Fruit fly (Drosophila melanogaster) whole organism, embryonic: ENCODE measurements around the gene TTLL5.
"Not testable (repeated sequence)": the region's sequence is repeated elsewhere in the genome, so short reads cannot be mapped to it uniquely, and the experiment has no call there.

Source experiments
- CG10321 ChIP-seq: fragments of 200-800 bp; sonication (Bioruptor generic); IDR thresholded peaks from 2 replicates; pipeline ENCODE4 v1.3.6; 2022; ENCODE audit warnings: missing biosample characterization, missing genetic modification characterization
- CG10431 ChIP-seq: fragments of 200-800 bp; sonication (Bioruptor generic); optimal IDR thresholded peaks from 3 replicates; lab custom pipeline; 2018; ENCODE audit warnings: missing biosample characterization, mild to moderate bottlenecking, missing genetic modification characterization
- CG11085 ChIP-seq: fragments of 200-800 bp; sonication (Bioruptor generic); IDR thresholded peaks from 2 replicates; pipeline ENCODE4 v1.3.6; 2022; ENCODE audit warnings: missing biosample characterization, missing genetic modification characterization
- CG11560 ChIP-seq: fragments of 200-800 bp; sonication (Bioruptor generic); IDR thresholded peaks from 3 replicates; pipeline ENCODE4 v1.3.6; 2022; ENCODE audit warnings: missing biosample characterization, missing genetic modification characterization
- CG11696 ChIP-seq: fragments of 200-800 bp; sonication (Bioruptor generic); IDR thresholded peaks from 2 replicates; pipeline ENCODE4 v1.3.6; 2022; ENCODE audit warnings: missing biosample characterization, missing genetic modification characterization
- CG13775 ChIP-seq: fragments of 200-800 bp; sonication (Bioruptor generic); optimal IDR thresholded peaks from 3 replicates; lab custom pipeline; 2017; ENCODE audit warnings: missing biosample characterization, mild to moderate bottlenecking, missing genetic modification characterization
- CG14014 ChIP-seq: fragments of 200-800 bp; sonication (Bioruptor generic); IDR thresholded peaks from 2 replicates; pipeline ENCODE4 v1.3.6; 2022; ENCODE audit warnings: missing biosample characterization, missing genetic modification characterization
- CG14860 ChIP-seq: fragments of 200-800 bp; sonication (Bioruptor generic); IDR thresholded peaks from 3 replicates; pipeline ENCODE4 v1.3.6; 2022; ENCODE audit warnings: missing biosample characterization, missing genetic modification characterization; ENCODE audit not compliant: partially characterized antibody
- CG15011 ChIP-seq: fragments of 200-800 bp; sonication (Bioruptor generic); optimal IDR thresholded peaks from 3 replicates; lab custom pipeline; 2018; ENCODE audit warnings: missing biosample characterization, mild to moderate bottlenecking, missing genetic modification characterization
- CG15514 ChIP-seq: fragments of 200-800 bp; sonication (Bioruptor generic); optimal IDR thresholded peaks from 3 replicates; lab custom pipeline; 2017; ENCODE audit warnings: missing biosample characterization, missing genetic modification characterization, mild to moderate bottlenecking, moderate library complexity, missing genetic modification reagents
- CG16815 ChIP-seq: fragments of 200-800 bp; sonication (Bioruptor generic); optimal IDR thresholded peaks from 3 replicates; lab custom pipeline; 2017; ENCODE audit warnings: missing biosample characterization, mild to moderate bottlenecking, missing genetic modification characterization
- CG17829 ChIP-seq: fragments of 200-800 bp; optimal IDR thresholded peaks from 2 replicates; lab custom pipeline; 2019; ENCODE audit warnings: missing biosample characterization, mild to moderate bottlenecking, missing genetic modification characterization, moderate library complexity
- CG18262 ChIP-seq: fragments of 200-800 bp; optimal IDR thresholded peaks from 3 replicates; lab custom pipeline; 2019; ENCODE audit warnings: missing biosample characterization, mild to moderate bottlenecking, missing genetic modification characterization, moderate library complexity
- CG31441 ChIP-seq: fragments of 200-800 bp; sonication (Bioruptor generic); IDR thresholded peaks from 2 replicates; pipeline ENCODE4 v1.3.6; 2022; ENCODE audit warnings: missing biosample characterization, missing genetic modification characterization
- CG33557 ChIP-seq: fragments of 200-800 bp; sonication (Bioruptor generic); optimal IDR thresholded peaks from 2 replicates; lab custom pipeline; 2019; ENCODE audit warnings: missing biosample characterization, mild to moderate bottlenecking, missing genetic modification characterization, moderate library complexity
- CG3726 ChIP-seq: fragments of 200-800 bp; sonication (Bioruptor generic); IDR thresholded peaks from 3 replicates; pipeline ENCODE4, ENCODE4 v1.3.6; 2022; ENCODE audit warnings: missing biosample characterization, missing genetic modification characterization
- CG6654 ChIP-seq: fragments of 200-800 bp; sonication (Bioruptor generic); optimal IDR thresholded peaks from 2 replicates; lab custom pipeline; 2017; ENCODE audit warnings: missing biosample characterization, mild to moderate bottlenecking, missing genetic modification characterization
- CG7963 ChIP-seq: fragments of 200-800 bp; sonication (Bioruptor generic); IDR thresholded peaks from 3 replicates; pipeline ENCODE4 v1.3.6; 2022; ENCODE audit warnings: missing biosample characterization, missing genetic modification characterization; ENCODE audit not compliant: partially characterized antibody
- CG8089 ChIP-seq: fragments of 200-800 bp; sonication (Bioruptor generic); optimal IDR thresholded peaks from 3 replicates; lab custom pipeline; 2016; ENCODE audit warnings: missing biosample characterization, missing genetic modification characterization
- CG9609 ChIP-seq: fragments of 200-800 bp; sonication (Bioruptor generic); optimal IDR thresholded peaks from 3 replicates; lab custom pipeline; 2016; ENCODE audit warnings: missing biosample characterization, missing genetic modification characterization
- CG9727 ChIP-seq: fragments of 200-800 bp; sonication (Bioruptor generic); optimal IDR thresholded peaks from 3 replicates; lab custom pipeline; 2017; ENCODE audit warnings: missing biosample characterization, mild to moderate bottlenecking, missing genetic modification characterization
- CG9817 ChIP-seq: fragments of 200-800 bp; sonication (Bioruptor generic); optimal IDR thresholded peaks from 2 replicates; lab custom pipeline; 2018; ENCODE audit warnings: missing biosample characterization, mild to moderate bottlenecking, missing genetic modification characterization, moderate library complexity
- D ChIP-seq, 2 experiments: fragments of 200-800 bp in 1 of 2; fragments of >200 bp in 1 of 2; sonication (Bioruptor generic) in 1 of 2; optimal IDR thresholded peaks; 2 replicates in 1 of 2; 3 replicates in 1 of 2; lab custom pipeline; 2017; ENCODE audit warnings: mild to moderate bottlenecking in 1 of 2, missing biosample characterization in 1 of 2, missing genetic modification characterization in 1 of 2, missing genetic modification reagents in 1 of 2
- E2f1 ChIP-seq: fragments of 200-800 bp; sonication (Bioruptor generic); IDR thresholded peaks from 2 replicates; pipeline ENCODE4 v1.3.6; 2022; ENCODE audit warnings: missing biosample characterization, missing genetic modification characterization
- Ets65A ChIP-seq: fragments of 200-800 bp; sonication (Bioruptor generic); peaks from one replicate; lab custom pipeline; 2016; ENCODE audit warnings: missing biosample characterization, missing genetic modification characterization
- Ets97D ChIP-seq: fragments of 200-800 bp; sonication (Bioruptor generic); optimal IDR thresholded peaks from 3 replicates; lab custom pipeline; 2016; ENCODE audit warnings: missing biosample characterization, missing genetic modification characterization
- HHEX ChIP-seq: fragments of 200-800 bp; sonication (Bioruptor generic); optimal IDR thresholded peaks from 3 replicates; lab custom pipeline; 2017; ENCODE audit warnings: missing biosample characterization, mild to moderate bottlenecking, missing genetic modification characterization, missing genetic modification reagents
- MESR4 ChIP-seq: fragments of 200-800 bp; sonication (Bioruptor generic); optimal IDR thresholded peaks from 2 replicates; lab custom pipeline; 2018; ENCODE audit warnings: missing biosample characterization, mild to moderate bottlenecking, missing genetic modification characterization, moderate library complexity
- Sry-δ ChIP-seq: fragments of 200-800 bp; sonication (Bioruptor generic); optimal IDR thresholded peaks from 2 replicates; lab custom pipeline; 2016; ENCODE audit warnings: missing biosample characterization, missing genetic modification characterization
- amos ChIP-seq: fragments of 200-800 bp; sonication (Bioruptor generic); IDR thresholded peaks from 2 replicates; pipeline ENCODE4 v1.3.6; 2022; ENCODE audit warnings: missing biosample characterization, missing genetic modification characterization; ENCODE audit not compliant: partially characterized antibody
- ap ChIP-seq: fragments of 200-800 bp; sonication (Bioruptor generic); IDR thresholded peaks from 2 replicates; pipeline ENCODE4 v1.3.6; 2022; ENCODE audit warnings: missing biosample characterization, missing genetic modification characterization
- ase ChIP-seq: fragments of 200-800 bp; sonication (Bioruptor generic); IDR thresholded peaks from 3 replicates; pipeline ENCODE4 v1.3.6; 2022; ENCODE audit warnings: missing biosample characterization, missing genetic modification characterization
- cas ChIP-seq: fragments of 200-800 bp; sonication (Bioruptor generic); IDR thresholded peaks from 2 replicates; pipeline ENCODE4 v1.3.6; 2022; ENCODE audit warnings: missing biosample characterization, missing genetic modification characterization
- chm ChIP-seq: fragments of 200-800 bp; sonication (Bioruptor generic); IDR thresholded peaks from 2 replicates; pipeline ENCODE4 v1.3.6; 2022; ENCODE audit warnings: missing biosample characterization, missing genetic modification characterization
- dysf ChIP-seq: fragments of 200-800 bp; sonication (Bioruptor generic); IDR thresholded peaks from 3 replicates; pipeline ENCODE4 v1.3.6; 2022; ENCODE audit warnings: missing biosample characterization, missing genetic modification characterization
- gsb-n ChIP-seq: fragments of 200-800 bp; sonication (Bioruptor generic); optimal IDR thresholded peaks from 3 replicates; lab custom pipeline; 2018; ENCODE audit warnings: missing biosample characterization, mild to moderate bottlenecking, missing genetic modification characterization
- hkb ChIP-seq, 2 experiments: fragments of 200-800 bp in 1 of 2; fragments of >200 bp in 1 of 2; sonication (Bioruptor generic) in 1 of 2; IDR thresholded peaks in 1 of 2; optimal IDR thresholded peaks in 1 of 2; 2 replicates each; pipeline versions ENCODE4 v1.3.6 to Lab custom; 2017 to 2022; ENCODE audit warnings: missing biosample characterization in 1 of 2, missing genetic modification characterization in 1 of 2
- lmd ChIP-seq: fragments of 200-800 bp; sonication (Bioruptor generic); IDR thresholded peaks from 2 replicates; pipeline ENCODE4 v1.3.6; 2022; ENCODE audit warnings: missing biosample characterization, missing genetic modification characterization
- nerfin-2 ChIP-seq: fragments of 200-800 bp; sonication (Bioruptor generic); IDR thresholded peaks from 2 replicates; pipeline ENCODE4 v1.3.6; 2022; ENCODE audit warnings: missing biosample characterization, missing genetic modification characterization; ENCODE audit not compliant: partially characterized antibody
- nom ChIP-seq: fragments of 200-800 bp; sonication (Bioruptor generic); optimal IDR thresholded peaks from 2 replicates; lab custom pipeline; 2017; ENCODE audit warnings: missing biosample characterization, missing genetic modification characterization, mild to moderate bottlenecking, moderate library complexity, missing genetic modification reagents
- otp ChIP-seq: fragments of 200-800 bp; sonication (Bioruptor generic); IDR thresholded peaks from 3 replicates; pipeline ENCODE4, ENCODE4 v1.3.6; 2022; ENCODE audit warnings: missing biosample characterization, missing genetic modification characterization
- slbo ChIP-seq: fragments of 200-800 bp; sonication (Bioruptor generic); IDR thresholded peaks from 2 replicates; pipeline ENCODE4 v1.3.6; 2022; ENCODE audit warnings: missing biosample characterization, missing genetic modification characterization
- sob ChIP-seq: fragments of 200-800 bp; sonication (Bioruptor generic); IDR thresholded peaks from 2 replicates; pipeline ENCODE4 v1.3.6; 2022; ENCODE audit warnings: missing biosample characterization, missing genetic modification characterization
- sug ChIP-seq: fragments of 200-800 bp; optimal IDR thresholded peaks from 2 replicates; lab custom pipeline; 2019; ENCODE audit warnings: missing biosample characterization, mild to moderate bottlenecking, missing genetic modification characterization, moderate library complexity
- tgo ChIP-seq: fragments of 200-800 bp; sonication (Bioruptor generic); IDR thresholded peaks from 3 replicates; pipeline ENCODE4 v1.3.6; 2022; ENCODE audit warnings: missing biosample characterization, missing genetic modification characterization
- tio ChIP-seq: fragments of 200-800 bp; sonication (Bioruptor generic); optimal IDR thresholded peaks from 2 replicates; lab custom pipeline; 2017; ENCODE audit warnings: missing biosample characterization, missing genetic modification characterization, inconsistent platforms
- tna ChIP-seq: fragments of 200-800 bp; sonication (Bioruptor generic); IDR thresholded peaks from 2 replicates; pipeline ENCODE4 v1.3.6; 2022; ENCODE audit warnings: missing biosample characterization, missing genetic modification characterization; ENCODE audit not compliant: partially characterized antibody
- ttk ChIP-seq: fragments of 200-800 bp; sonication (Bioruptor generic); IDR thresholded peaks from 2 replicates; pipeline ENCODE4 v2.1.2; 2022; ENCODE audit warnings: missing biosample characterization, missing genetic modification characterization

The TTLL5 gene

dm6 chr3R:25123262-25123661, 542 bp upstream of the TTLL5 start, which contains the start of gene vig2 (continued):
- peak; percentile 60; the same call in 1 of the 2 replicates for TF ChIP-seq CG11696 (GFP tag; lab: Robert Waterston, UW)
- TF ChIP-seq CG6654: peak; percentile 10
- peak; percentile 24; the same call in 1 of the 3 replicates for TF ChIP-seq CG11560 (tag; lab: Robert Waterston, UW)
- TF ChIP-seq CG15514: peak; percentile 46
- TF ChIP-seq ase (GFP tag; lab: Robert Waterston, UW): peak; percentile 68; the same call in 2 of the 3 replicates
- peak; percentile 94 for TF ChIP-seq amos (GFP tag; lab: Robert Waterston, UW)
- TF ChIP-seq MESR4: peak; percentile 72
- peak; percentile 54 for TF ChIP-seq CG10431 (GFP tag; lab: Kevin White, UChicago)
- peak; percentile 91 for TF ChIP-seq CG7963 (GFP tag; lab: Robert Waterston, UW)
- TF ChIP-seq sug (tag; lab: Kevin White, UChicago): peak; percentile 15
- peak; percentile 26 for TF ChIP-seq nom
- TF ChIP-seq CG11085: peak; percentile 93
- peak; percentile 76 for TF ChIP-seq CG13775
- peak; percentile 98 for TF ChIP-seq Ets97D (GFP tag; lab: Kevin White, UChicago)
- TF ChIP-seq tna (GFP tag; lab: Robert Waterston, UW): peak; percentile 74
- peak; percentile 43; the same call in 1 of the 2 replicates for TF ChIP-seq ap (GFP tag; lab: Robert Waterston, UW)
- TF ChIP-seq ttk (GFP tag; lab: Robert Waterston, UW): peak; percentile 77; the same call in 1 of the 2 replicates
- peak; percentile 21 for TF ChIP-seq CG8089 (GFP tag; lab: Kevin White, UChicago)
- peak; percentile 56 for TF ChIP-seq Sry-δ (GFP tag; lab: Kevin White, UChicago)
- peak; percentile 44 for TF ChIP-seq CG9817
- peak; percentile 72 for TF ChIP-seq CG9727 (GFP tag; lab: Kevin White, UChicago)
- TF ChIP-seq chm (GFP tag; lab: Robert Waterston, UW): peak; percentile 93
- TF ChIP-seq CG3726 (GFP tag; lab: Robert Waterston, UW): 0 out of 3 replicates have a peak, but pooled peaks have one; percentile 63
- TF ChIP-seq CG10321: peak; percentile 63
- TF ChIP-seq CG18262 (tag; lab: Kevin White, UChicago): peak; percentile 40
- peak; percentile 67 for TF ChIP-seq E2f1
- peak; percentile 30 for TF ChIP-seq CG9609 (GFP tag; lab: Kevin White, UChicago)
- 0 out of 2 replicates have a peak, but pooled peaks have one; percentile 13 for TF ChIP-seq CG31441 (GFP tag; lab: Robert Waterston, UW)
- TF ChIP-seq Ets65A (GFP tag; lab: Kevin White, UChicago): peak; percentile 82
- TF ChIP-seq CG17829 (tag; lab: Kevin White, UChicago): peak; percentile 3
- TF ChIP-seq nerfin-2: peak; percentile 80
- TF ChIP-seq gsb-n: peak; percentile 6
- TF ChIP-seq tgo (GFP tag; lab: Robert Waterston, UW): peak; percentile 53
- TF ChIP-seq sob (GFP tag; lab: Robert Waterston, UW): peak; percentile 84
- 0 out of 2 replicates have a peak, but pooled peaks have one; percentile 6 for TF ChIP-seq cas (GFP tag; lab: Robert Waterston, UW)
- peak; percentile 12 for TF ChIP-seq CG33557 (GFP tag; lab: Kevin White, UChicago)
- peak; percentile 84 for TF ChIP-seq CG14860
- TF ChIP-seq HHEX (GFP tag; lab: Kevin White, UChicago): peak; percentile 71
- peak; percentile 7 for TF ChIP-seq CG16815 (GFP tag; lab: Kevin White, UChicago)
- TF ChIP-seq hkb, D (optimal IDR thresholded peaks at IDR 0.05; lab: Kevin White, UChicago): not testable (repeated sequence)
- peak; percentile 61; the same call in 1 of the 2 replicates for TF ChIP-seq hkb (GFP tag; IDR thresholded peaks at IDR 0.05; lab: Robert Waterston, UW)
- peak; percentile 71; the same call in 1 of the 2 replicates for TF ChIP-seq lmd (GFP tag; lab: Robert Waterston, UW)
- peak; percentile 1 for TF ChIP-seq tio (GFP tag; lab: Kevin White, UChicago)
- peak; percentile 18 for TF ChIP-seq CG15011
- peak; percentile 87 for TF ChIP-seq otp
- TF ChIP-seq CG14014 (GFP tag; lab: Robert Waterston, UW): peak; percentile 75; the same call in 1 of the 2 replicates
- peak; percentile 71; the same call in 2 of the 3 replicates for TF ChIP-seq dysf (GFP tag; lab: Robert Waterston, UW)
- TF ChIP-seq D (GFP tag; optimal IDR thresholded peaks at IDR 0.05; lab: Kevin White, UChicago): peak; percentile 2
- TF ChIP-seq slbo (GFP tag; lab: Robert Waterston, UW): peak; percentile 87
